Fruit fly (Drosophila melanogaster) whole organism, wandering third instar larva: ENCODE results near the gene CG45089.

Source experiments
- Abd-B ChIP-seq: fragments of >200 bp; optimal IDR thresholded peaks from 2 replicates; lab custom pipeline; 2017; ENCODE audit warnings: missing biosample characterization, missing genetic modification characterization
- CG32264 ChIP-seq: fragments of 200-800 bp; sonication (Bioruptor generic); optimal IDR thresholded peaks from 2 replicates; lab custom pipeline; 2016; ENCODE audit warnings: missing biosample characterization, missing genetic modification characterization
- CG9705 ChIP-seq: fragments of 200-800 bp; sonication (Bioruptor generic); optimal IDR thresholded peaks from 2 replicates; lab custom pipeline; 2018; ENCODE audit warnings: missing biosample characterization, mild to moderate bottlenecking, missing genetic modification characterization
- CrebA ChIP-seq: fragments of 200-800 bp; sonication (Bioruptor generic); optimal IDR thresholded peaks from 2 replicates; lab custom pipeline; 2016; ENCODE audit warnings: missing biosample characterization, mild to moderate bottlenecking, missing genetic modification characterization, borderline replicate concordance
- Dfd ChIP-seq: fragments of >200 bp; optimal IDR thresholded peaks from 2 replicates; lab custom pipeline; 2017; ENCODE audit warnings: missing biosample characterization, missing genetic modification characterization
- Dif ChIP-seq: fragments of 200-275, 200-300 bp; sonication (Bioruptor generic); optimal IDR thresholded peaks from 2 replicates; lab custom pipeline; 2018; ENCODE audit warnings: missing biosample characterization, missing genetic modification characterization; ENCODE audit not compliant: partially characterized antibody
- GATAd ChIP-seq: sonication (Bioruptor generic); optimal IDR thresholded peaks from 2 replicates; lab custom pipeline; 2016; ENCODE audit warnings: missing biosample characterization, missing genetic modification characterization
- HLH106 ChIP-seq: fragments of 200-800 bp; optimal IDR thresholded peaks from 3 replicates; lab custom pipeline; 2019; ENCODE audit warnings: missing biosample characterization, mild to moderate bottlenecking, missing genetic modification characterization, moderate library complexity
- Hnf4 ChIP-seq: fragments of 200-800 bp; sonication (Bioruptor generic); optimal IDR thresholded peaks from 2 replicates; lab custom pipeline; 2016; ENCODE audit warnings: missing biosample characterization, mild to moderate bottlenecking, missing genetic modification characterization
- Hr78 ChIP-seq: fragments of >200 bp; optimal IDR thresholded peaks from 2 replicates; lab custom pipeline; 2017; ENCODE audit warnings: missing biosample characterization, missing genetic modification characterization
- Hr83 ChIP-seq: fragments of 200-300 bp; sonication (Bioruptor generic); optimal IDR thresholded peaks from 2 replicates; lab custom pipeline; 2016; ENCODE audit warnings: missing biosample characterization, mild to moderate bottlenecking, missing genetic modification characterization, moderate library complexity; ENCODE audit not compliant: poor library complexity, severe bottlenecking
- Jra ChIP-seq: sonication (Bioruptor generic); optimal IDR thresholded peaks from 2 replicates; lab custom pipeline; 2016; ENCODE audit warnings: missing biosample characterization, missing genetic modification characterization
- Mio ChIP-seq: sonication (Bioruptor generic); optimal IDR thresholded peaks from 2 replicates; lab custom pipeline; 2016; ENCODE audit warnings: missing biosample characterization, missing genetic modification characterization
- Myc ChIP-seq: fragments of >200 bp; optimal IDR thresholded peaks from 2 replicates; lab custom pipeline; 2017
- N ChIP-seq: fragments of >200 bp; optimal IDR thresholded peaks from 2 replicates; lab custom pipeline; 2018; ENCODE audit warnings: missing biosample characterization, missing external identifiers, missing genetic modification characterization
- OdsH ChIP-seq: fragments of 200-800 bp; sonication (Bioruptor generic); optimal IDR thresholded peaks from 2 replicates; lab custom pipeline; 2016; ENCODE audit warnings: missing biosample characterization, mild to moderate bottlenecking, missing genetic modification characterization
- Rel ChIP-seq, 2 experiments: fragments of 200-800 bp; sonication (Bioruptor generic) in 1 of 2; optimal IDR thresholded peaks; 2 replicates in 1 of 2; 3 replicates in 1 of 2; lab custom pipeline; 2016 to 2019; ENCODE audit warnings: mild to moderate bottlenecking in 2 of 2, missing biosample characterization in 2 of 2, missing genetic modification characterization in 2 of 2, moderate library complexity in 1 of 2
- Sp1 ChIP-seq: fragments of 200-800 bp; sonication (Bioruptor generic); optimal IDR thresholded peaks from 3 replicates; lab custom pipeline; 2019; ENCODE audit warnings: missing biosample characterization, mild to moderate bottlenecking, missing genetic modification characterization, moderate library complexity
- Vsx2 ChIP-seq: fragments of 200-300, 225-300 bp; sonication (Bioruptor generic); optimal IDR thresholded peaks from 2 replicates; lab custom pipeline; 2018; ENCODE audit warnings: missing biosample characterization, missing genetic modification characterization; ENCODE audit not compliant: partially characterized antibody
- br ChIP-seq: fragments of 200-800 bp; sonication (Bioruptor generic); optimal IDR thresholded peaks from 2 replicates; lab custom pipeline; 2016; ENCODE audit warnings: missing biosample characterization, missing genetic modification characterization
- brk ChIP-seq: fragments of 200-800 bp; sonication (Bioruptor generic); optimal IDR thresholded peaks from 2 replicates; lab custom pipeline; 2016; ENCODE audit warnings: missing biosample characterization, mild to moderate bottlenecking, missing genetic modification characterization
- dl ChIP-seq, 2 experiments: fragments of 175-275, 200-275 bp in 1 of 2; fragments of 200-275 bp in 1 of 2; sonication (Bioruptor generic); optimal IDR thresholded peaks; lab custom pipeline; 2018; ENCODE audit warnings: mild to moderate bottlenecking in 2 of 2, missing biosample characterization in 2 of 2, missing genetic modification characterization in 2 of 2, moderate library complexity in 2 of 2; ENCODE audit not compliant: partially characterized antibody in 2 of 2, insufficient read depth in 1 of 2
- dmrt93B ChIP-seq: fragments of 200-800 bp; sonication (Bioruptor generic); optimal IDR thresholded peaks from 2 replicates; lab custom pipeline; 2018; ENCODE audit warnings: missing biosample characterization, mild to moderate bottlenecking, missing genetic modification characterization
- dsf ChIP-seq: sonication (Bioruptor generic); optimal IDR thresholded peaks from 2 replicates; lab custom pipeline; 2016; ENCODE audit warnings: missing biosample characterization, missing genetic modification characterization, borderline replicate concordance
- ey ChIP-seq: fragments of 200-800 bp; sonication (Bioruptor generic); optimal IDR thresholded peaks from 2 replicates; lab custom pipeline; 2016; ENCODE audit warnings: missing biosample characterization, missing genetic modification characterization
- foxo ChIP-seq, 2 experiments: fragments of 200-800 bp; sonication (Bioruptor generic); optimal IDR thresholded peaks; 2 replicates in 1 of 2; 3 replicates in 1 of 2; lab custom pipeline; 2016 to 2017; ENCODE audit warnings: missing biosample characterization in 2 of 2, missing genetic modification characterization in 2 of 2
- fru ChIP-seq: fragments of 200-800 bp; sonication (Bioruptor generic); optimal IDR thresholded peaks from 3 replicates; lab custom pipeline; 2016; ENCODE audit warnings: missing biosample characterization, mild to moderate bottlenecking, missing genetic modification characterization
- h ChIP-seq: fragments of 200-800 bp; sonication (Bioruptor generic); optimal IDR thresholded peaks from 3 replicates; lab custom pipeline; 2016; ENCODE audit warnings: missing biosample characterization, mild to moderate bottlenecking, missing genetic modification characterization
- jim ChIP-seq: fragments of 175-275, 200-325 bp; sonication (Bioruptor generic); optimal IDR thresholded peaks from 2 replicates; lab custom pipeline; 2016; ENCODE audit warnings: missing biosample characterization, mild to moderate bottlenecking, missing genetic modification characterization
- lola ChIP-seq: fragments of >200 bp; optimal IDR thresholded peaks from 2 replicates; lab custom pipeline; 2017; ENCODE audit warnings: missing biosample characterization, missing genetic modification characterization
- pan ChIP-seq: fragments of >200 bp; optimal IDR thresholded peaks from 2 replicates; lab custom pipeline; 2017
- psq ChIP-seq: fragments of 200-800 bp; sonication (Bioruptor generic); optimal IDR thresholded peaks from 3 replicates; lab custom pipeline; 2017; ENCODE audit warnings: missing biosample characterization, mild to moderate bottlenecking, missing genetic modification characterization, moderate library complexity
- rgr ChIP-seq: fragments of 200-800 bp; sonication (Bioruptor generic); optimal IDR thresholded peaks from 3 replicates; lab custom pipeline; 2016; ENCODE audit warnings: missing biosample characterization, mild to moderate bottlenecking, missing genetic modification characterization
- sage ChIP-seq: fragments of 200-800 bp; sonication (Bioruptor generic); optimal IDR thresholded peaks from 2 replicates; lab custom pipeline; 2016; ENCODE audit warnings: missing biosample characterization, mild to moderate bottlenecking, missing genetic modification characterization
- sv ChIP-seq: fragments of 200-800 bp; sonication (Bioruptor generic); optimal IDR thresholded peaks from 3 replicates; lab custom pipeline; 2016; ENCODE audit warnings: missing biosample characterization, missing genetic modification characterization
- tai ChIP-seq: sonication (Bioruptor generic); optimal IDR thresholded peaks from 2 replicates; lab custom pipeline; 2016; ENCODE audit warnings: missing biosample characterization, missing genetic modification characterization
- usp ChIP-seq: fragments of >200 bp; optimal IDR thresholded peaks from 2 replicates; lab custom pipeline; 2017; ENCODE audit warnings: missing biosample characterization, missing genetic modification characterization
- woc ChIP-seq: sonication (Bioruptor generic); optimal IDR thresholded peaks from 2 replicates; lab custom pipeline; 2016; ENCODE audit warnings: missing biosample characterization, mild to moderate bottlenecking, missing genetic modification characterization

CG45089 gene

dm6 chrX:7908239-7909068 is 14.9 kb upstream of the CG45089 start, which contains the start of the genes dpr14 and spidey (continued):
- TF ChIP-seq N (GFP tag; lab: Kevin White, UChicago) (no peak), CrebA (no peak), Vsx2 (GFP tag; lab: Kevin White, UChicago) (peak; percentile 65), Dif (GFP tag; lab: Kevin White, UChicago) (peak; percentile 36), dl (GFP tag; optimal IDR thresholded peaks at IDR 0.05; lab: Kevin White, UChicago; ENCODE audit: insufficient read depth in 1 of 2, partially characterized antibody in 2 of 2) (no peak), usp (no peak), h (GFP tag; lab: Kevin White, UChicago) (peak; percentile 85), Abd-B (GFP tag; lab: Kevin White, UChicago) (no peak)

- TF ChIP-seq fru (GFP tag; lab: Kevin White, UChicago) (peak; percentile 19), HLH106 (tag; lab: Kevin White, UChicago) (peak; percentile 43), GATAd (peak; percentile 33), Myc (peak; percentile 47), h (GFP tag; lab: Kevin White, UChicago) (peak; percentile 38), OdsH (GFP tag; lab: Kevin White, UChicago) (peak; percentile 19), psq (GFP tag; lab: Kevin White, UChicago) (peak; percentile 31), dmrt93B (GFP tag; lab: Kevin White, UChicago) (peak; percentile 40), Sp1 (GFP tag; lab: Kevin White, UChicago) (peak; percentile 64), CrebA (no peak), N (GFP tag; lab: Kevin White, UChicago) (no peak), Jra (GFP tag; lab: Kevin White, UChicago) (peak; percentile 10), br (GFP tag; lab: Kevin White, UChicago) (peak; percentile 48), sv (GFP tag; lab: Kevin White, UChicago) (peak; percentile 39), Abd-B (GFP tag; lab: Kevin White, UChicago) (no peak), Dif (GFP tag; lab: Kevin White, UChicago) (peak; percentile 41), Dfd (GFP tag; lab: Kevin White, UChicago) (no peak), pan (no peak), brk (GFP tag; lab: Kevin White, UChicago) (peak; percentile 45), foxo (GFP tag; optimal IDR thresholded peaks at IDR 0.05; lab: Kevin White, UChicago) (peak in 1 of 2 experiments; percentile 43), tai (GFP tag; lab: Kevin White, UChicago) (no peak), rgr (GFP tag; lab: Kevin White, UChicago) (peak; percentile 67), sage (GFP tag; lab: Kevin White, UChicago) (peak; percentile 7), Hr83 (GFP tag; lab: Kevin White, UChicago) (peak; percentile 93), Rel (GFP tag; optimal IDR thresholded peaks at IDR 0.05; lab: Kevin White, UChicago) (no peak), Rel (tag; optimal IDR thresholded peaks at IDR 0.05; lab: Kevin White, UChicago) (no peak), dsf (GFP tag; lab: Kevin White, UChicago) (peak; percentile 44), Hnf4 (peak; percentile 60), CG9705 (GFP tag; lab: Kevin White, UChicago) (peak; percentile 19), Vsx2 (GFP tag; lab: Kevin White, UChicago) (no peak), Mio (GFP tag; lab: Kevin White, UChicago) (no peak), lola (no peak), jim (GFP tag; lab: Kevin White, UChicago) (peak; percentile 57), Hr78 (no peak), CG32264 (GFP tag; lab: Kevin White, UChicago) (no peak), dl (GFP tag; optimal IDR thresholded peaks at IDR 0.05; lab: Kevin White, UChicago; ENCODE audit: insufficient read depth in 1 of 2, partially characterized antibody in 2 of 2) (peak in 1 of 2 experiments; percentile 6), usp (no peak), woc (GFP tag; lab: Kevin White, UChicago) (peak; percentile 63), ey (peak; percentile 7)
These were observed 7.8 kb upstream of the CG45089 start, which contains the start of the genes RpS6 and bys for dm6 chrX:7901153-7902038. RpS6 (minus strand) TSS chrX:7901331. bys (plus strand) TSS chrX:7901880.
